Worm (Caenorhabditis elegans) whole organism, early embryonic: ENCODE measurements around the gene clec-71.
"Not testable (repeated sequence)": the region's sequence is repeated elsewhere in the genome, so short reads cannot be mapped to it uniquely, and the experiment has no call there.

Source experiments
- B0310.2 ChIP-seq: sonication (generic microtip); optimal IDR thresholded peaks from 2 replicates; lab custom pipeline; 2016; ENCODE audit warnings: mild to moderate bottlenecking, missing genetic modification characterization, missing compliant biosample characterization
- F13C5.2 ChIP-seq: sonication (generic microtip); optimal IDR thresholded peaks from 2 replicates; lab custom pipeline; 2017; ENCODE audit warnings: mild to moderate bottlenecking, missing genetic modification characterization, inconsistent platforms, missing compliant biosample characterization
- aly-1 ChIP-seq: sonication (generic microtip); optimal IDR thresholded peaks from 2 replicates; lab custom pipeline; 2016; ENCODE audit warnings: missing genetic modification characterization, missing compliant biosample characterization
- ama-1 ChIP-seq: fragments of 150-350 bp; optimal IDR thresholded peaks from 2 replicates; lab custom pipeline; 2014
- ceh-13 ChIP-seq: fragments of 200-800 bp; sonication (Bioruptor generic); optimal IDR thresholded peaks from 2 replicates; lab custom pipeline; 2018; ENCODE audit warnings: mild to moderate bottlenecking, missing genetic modification characterization, missing compliant biosample characterization
- ceh-36 ChIP-seq: sonication (generic microtip); optimal IDR thresholded peaks from 2 replicates; lab custom pipeline; 2016; ENCODE audit warnings: missing genetic modification characterization, inconsistent platforms, missing compliant biosample characterization
- ets-7 ChIP-seq: sonication (generic microtip); optimal IDR thresholded peaks from 2 replicates; lab custom pipeline; 2016; ENCODE audit warnings: missing genotype, missing genetic modification characterization, missing compliant biosample characterization
- flt-1 ChIP-seq: fragments of 200-800 bp; sonication (Bioruptor generic); IDR thresholded peaks from 2 replicates; pipeline ENCODE4 v1.3.6; 2022; ENCODE audit warnings: missing genetic modification characterization, missing compliant biosample characterization
- hmbx-1 ChIP-seq: sonication (generic microtip); optimal IDR thresholded peaks from 2 replicates; lab custom pipeline; 2016; ENCODE audit warnings: mild to moderate bottlenecking, missing genetic modification characterization, missing compliant biosample characterization
- hmg-4 ChIP-seq: fragments of 200-800 bp; sonication (Bioruptor generic); optimal IDR thresholded peaks from 2 replicates; lab custom pipeline; 2018; ENCODE audit warnings: mild to moderate bottlenecking, missing genetic modification characterization, missing compliant biosample characterization
- hnd-1 ChIP-seq: sonication (generic microtip); optimal IDR thresholded peaks from 2 replicates; lab custom pipeline; 2016; ENCODE audit warnings: missing genetic modification characterization, missing compliant biosample characterization
- pes-1 ChIP-seq: fragments of 200-800 bp; sonication (Bioruptor generic); IDR thresholded peaks from 2 replicates; pipeline ENCODE4 v1.3.6; 2022; ENCODE audit warnings: missing genetic modification reagents, missing genetic modification characterization, missing compliant biosample characterization
- scrt-1 ChIP-seq: fragments of 200-800 bp; sonication (Bioruptor generic); IDR thresholded peaks from 2 replicates; pipeline ENCODE4 v1.3.6; 2022; ENCODE audit warnings: missing genetic modification characterization, missing compliant biosample characterization
- sea-1 ChIP-seq: fragments of 200-800 bp; sonication (Bioruptor generic); conservative IDR thresholded peaks from 2 replicates; pipeline ENCODE4 v1.3.6; 2022; ENCODE audit warnings: missing genetic modification characterization, missing compliant biosample characterization
- tbx-11 ChIP-seq: fragments of 200-800 bp; sonication (Bioruptor generic); IDR thresholded peaks from 2 replicates; pipeline ENCODE4 v1.3.6; 2022; ENCODE audit warnings: missing genetic modification characterization, missing compliant biosample characterization
- tbx-37 ChIP-seq: fragments of 200-800 bp; sonication (Bioruptor generic); conservative IDR thresholded peaks from 2 replicates; pipeline ENCODE4 v1.3.6; 2022; ENCODE audit warnings: missing genetic modification reagents, missing genetic modification characterization, missing compliant biosample characterization
- tra-4 ChIP-seq: sonication (generic microtip); optimal IDR thresholded peaks from 2 replicates; lab custom pipeline; 2017; ENCODE audit warnings: missing genetic modification characterization, missing compliant biosample characterization

Gene clec-71

DNA sequence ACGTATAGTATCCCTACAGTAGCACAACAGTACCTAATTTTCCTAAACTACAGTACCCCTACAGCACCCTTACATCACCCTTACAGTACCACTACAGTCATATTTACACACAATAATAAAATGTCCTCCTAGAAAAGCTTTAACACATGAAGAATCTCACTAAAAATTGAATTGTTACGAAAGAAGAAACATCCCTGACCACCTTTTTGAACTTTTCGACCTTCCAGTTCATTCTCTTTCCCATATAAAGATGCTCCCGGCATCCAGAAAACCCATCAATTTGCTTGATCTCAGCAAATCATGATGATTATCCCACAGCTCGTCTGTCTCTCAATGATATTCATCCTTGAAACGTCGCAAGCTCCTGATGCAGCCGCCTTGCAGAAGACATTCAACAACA, 32.6 kb upstream of the clec-71 start, which contains the start of gene F56D6.21:
Gene F56D6.21 (plus strand): TSS at position 301 of the 400 bp plus-strand sequence.
- no peak for TF ChIP-seq scrt-1 (GFP tag; lab: Robert Waterston, UW)
- no peak for TF ChIP-seq tra-4 (tag; lab: Kevin White, UChicago)
- TF ChIP-seq B0310.2 (tag; lab: Kevin White, UChicago): no peak
- TF ChIP-seq tbx-11 (GFP tag; lab: Robert Waterston, UW): no peak
- TF ChIP-seq ceh-36 (tag; lab: Kevin White, UChicago): no peak
- TF ChIP-seq hmbx-1 (tag; lab: Kevin White, UChicago): no peak
- TF ChIP-seq hnd-1 (tag; lab: Kevin White, UChicago): no peak
- no peak for TF ChIP-seq ceh-13 (GFP tag; lab: Kevin White, UChicago)
- TF ChIP-seq aly-1 (tag; lab: Kevin White, UChicago): no peak
- TF ChIP-seq ets-7: no peak
- no peak for TF ChIP-seq flt-1 (GFP tag; lab: Robert Waterston, UW)
- TF ChIP-seq sea-1 (GFP tag; lab: Robert Waterston, UW): no peak
- no peak for TF ChIP-seq tbx-37 (GFP tag; lab: Robert Waterston, UW)

DNA sequence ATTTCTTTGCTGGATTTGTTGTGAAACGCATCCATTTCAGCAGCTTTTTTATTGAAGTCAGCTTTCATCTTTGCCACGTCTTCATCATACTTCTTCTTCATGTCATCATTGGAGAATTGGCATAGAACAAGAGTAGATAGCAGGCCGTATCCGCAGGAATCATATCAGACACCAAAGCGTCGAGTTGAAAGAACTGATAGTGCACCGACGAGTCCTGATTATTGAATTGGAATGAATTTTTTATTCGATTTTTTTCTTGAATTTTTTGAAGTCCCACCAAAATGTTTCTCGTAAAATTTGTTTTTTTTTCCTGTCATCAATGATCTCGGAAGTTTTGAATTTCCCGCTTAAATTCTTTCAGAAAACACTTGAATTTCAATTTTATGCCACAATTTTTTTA, 30.9 kb upstream of the clec-71 start, which contains the start of gene F56D6.11:
Gene F56D6.11 (minus strand): TSS at position 101 of the 400 bp plus-strand sequence.
- TF ChIP-seq sea-1 (GFP tag; lab: Robert Waterston, UW) (no peak), F13C5.2 (no peak), hmg-4 (GFP tag; lab: Kevin White, UChicago) (no peak), ceh-36 (tag; lab: Kevin White, UChicago) (no peak), hmbx-1 (tag; lab: Kevin White, UChicago) (no peak), tra-4 (tag; lab: Kevin White, UChicago) (no peak), aly-1 (tag; lab: Kevin White, UChicago) (no peak), ama-1 (no peak), tbx-11 (GFP tag; lab: Robert Waterston, UW) (no peak), scrt-1 (GFP tag; lab: Robert Waterston, UW) (no peak), B0310.2 (tag; lab: Kevin White, UChicago) (no peak), ceh-13 (GFP tag; lab: Kevin White, UChicago) (no peak)

DNA sequence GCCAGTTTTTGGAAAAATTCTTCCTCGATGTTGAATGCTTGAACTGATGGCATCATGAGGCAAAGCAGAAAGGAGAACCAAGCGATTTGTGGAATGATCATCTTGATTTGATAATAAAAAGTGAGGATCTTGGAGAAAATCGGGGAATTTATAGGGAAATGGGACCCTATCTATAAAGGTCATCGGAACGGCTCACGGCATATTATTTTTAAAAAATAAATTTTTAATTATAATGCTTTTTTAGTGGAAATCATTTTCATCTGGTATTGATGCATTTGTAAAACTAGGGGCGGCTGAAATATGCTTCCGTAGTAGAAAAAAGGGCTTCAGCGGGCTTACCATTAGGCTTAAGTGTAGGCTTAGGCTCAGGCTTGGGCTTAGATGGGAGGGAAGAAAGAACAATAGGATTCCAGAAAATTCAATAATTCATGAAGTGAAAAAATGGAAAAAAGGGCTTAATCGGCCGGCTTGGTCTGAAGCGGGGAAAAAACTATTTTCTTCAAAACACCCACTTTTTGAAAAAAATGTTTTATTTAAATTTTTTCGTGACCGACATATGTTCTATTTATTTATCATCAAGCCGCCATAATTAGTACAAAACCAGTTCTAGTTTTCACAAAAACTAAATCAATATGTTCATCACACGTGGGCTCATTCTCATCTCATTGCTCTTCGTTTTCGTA, 29.6 kb upstream of the clec-71 start, which contains the start of the genes F56D6.22 and F56D6.12:
Gene F56D6.22 (minus strand): TSS at position 101 of the 683 bp plus-strand sequence.
Gene F56D6.12 (plus strand): TSS at position 633 of the 683 bp plus-strand sequence.
- TF ChIP-seq aly-1 (tag; lab: Kevin White, UChicago) (no peak), flt-1 (GFP tag; lab: Robert Waterston, UW) (no peak), F13C5.2 (no peak), hmg-4 (GFP tag; lab: Kevin White, UChicago) (no peak), scrt-1 (GFP tag; lab: Robert Waterston, UW) (no peak), sea-1 (GFP tag; lab: Robert Waterston, UW) (no peak)

DNA sequence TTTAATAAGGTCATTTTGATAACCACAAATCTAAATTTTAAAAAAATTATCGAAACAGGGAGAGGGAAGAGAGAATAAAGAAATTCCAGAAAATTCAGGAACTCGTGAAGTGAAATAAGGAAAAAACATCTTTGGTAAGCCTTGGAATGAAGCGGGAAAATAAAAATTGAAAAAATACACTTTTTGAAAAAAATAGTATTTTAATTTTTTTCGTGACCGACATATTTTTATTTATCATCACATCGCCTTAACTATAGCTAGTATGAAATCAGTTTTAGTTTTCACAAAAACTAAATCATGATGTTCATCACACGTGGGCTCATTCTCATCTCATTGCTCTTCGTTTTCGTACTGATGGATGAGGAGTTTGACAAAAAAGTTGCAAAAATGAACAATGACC, 28.1 kb upstream of the clec-71 start, which contains the start of gene F56D6.13:
Gene F56D6.13 (plus strand): TSS at position 301 of the 400 bp plus-strand sequence.
- no peak for TF ChIP-seq F13C5.2
- TF ChIP-seq flt-1 (GFP tag; lab: Robert Waterston, UW): no peak
- TF ChIP-seq B0310.2 (tag; lab: Kevin White, UChicago): no peak
- TF ChIP-seq hnd-1 (tag; lab: Kevin White, UChicago): no peak
- TF ChIP-seq tbx-11 (GFP tag; lab: Robert Waterston, UW): no peak
- TF ChIP-seq ets-7: no peak
- TF ChIP-seq tra-4 (tag; lab: Kevin White, UChicago): no peak
- TF ChIP-seq ama-1: no peak
- TF ChIP-seq sea-1 (GFP tag; lab: Robert Waterston, UW): no peak
- TF ChIP-seq tbx-37 (GFP tag; lab: Robert Waterston, UW): no peak
- TF ChIP-seq hmbx-1 (tag; lab: Kevin White, UChicago): no peak
- TF ChIP-seq pes-1 (GFP tag; lab: Robert Waterston, UW): no peak

DNA sequence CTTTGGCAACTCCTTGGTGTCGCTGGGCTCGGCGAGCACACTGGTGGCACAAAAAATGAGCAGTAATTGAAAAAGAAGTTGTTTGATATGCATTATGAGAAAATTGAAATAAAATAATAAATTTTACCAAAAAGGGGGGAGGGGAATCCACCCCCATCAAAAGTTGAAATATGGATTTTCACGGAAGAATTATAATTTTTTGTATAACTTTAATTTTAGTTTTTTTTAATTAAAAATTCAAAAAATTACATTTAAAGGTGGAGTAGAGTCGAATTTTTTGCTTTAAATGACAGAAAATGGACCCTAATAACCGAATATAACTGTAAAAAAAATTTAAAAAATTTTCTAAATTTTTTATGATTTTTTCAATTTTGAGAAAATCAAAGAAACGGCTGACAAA, 25.4 kb upstream of the clec-71 start, which contains the start of gene F56D6.18:
Gene F56D6.18 (minus strand): TSS at position 101 of the 400 bp plus-strand sequence.
- TF ChIP-seq sea-1 (GFP tag; lab: Robert Waterston, UW); ceh-36 (tag; lab: Kevin White, UChicago); B0310.2 (tag; lab: Kevin White, UChicago): not testable (repeated sequence)

DNA sequence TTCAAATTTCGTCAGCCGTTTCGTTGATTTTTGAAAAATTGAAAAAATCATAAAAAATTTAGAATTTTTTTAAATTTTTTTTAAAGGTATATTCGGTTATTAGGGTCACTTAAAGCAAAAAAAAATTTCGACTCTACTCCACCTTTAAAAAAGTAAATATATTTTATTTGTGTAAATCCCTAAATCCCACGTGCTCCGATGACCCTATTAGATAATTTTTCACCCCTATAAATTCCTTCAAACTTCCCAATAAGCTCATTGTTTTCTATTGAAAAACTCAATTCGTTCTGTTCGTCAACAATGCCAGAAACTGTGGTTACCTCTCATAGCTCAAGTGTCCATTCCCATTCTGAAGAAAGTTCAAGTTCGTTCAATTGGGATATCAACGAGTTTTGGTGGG, 24.7 kb upstream of the clec-71 start, which contains the start of gene F56D6.20:
Gene F56D6.20 (plus strand): TSS at position 301 of the 400 bp plus-strand sequence.
- TF ChIP-seq tbx-11 (GFP tag; lab: Robert Waterston, UW): no peak
- TF ChIP-seq flt-1 (GFP tag; lab: Robert Waterston, UW): no peak
- no peak for TF ChIP-seq B0310.2 (tag; lab: Kevin White, UChicago)
- no peak for TF ChIP-seq hmg-4 (GFP tag; lab: Kevin White, UChicago)
- no peak for TF ChIP-seq ets-7
- no peak for TF ChIP-seq pes-1 (GFP tag; lab: Robert Waterston, UW)
- no peak for TF ChIP-seq sea-1 (GFP tag; lab: Robert Waterston, UW)
- TF ChIP-seq ama-1: no peak
- TF ChIP-seq F13C5.2: no peak
- TF ChIP-seq tbx-37 (GFP tag; lab: Robert Waterston, UW): no peak
- no peak for TF ChIP-seq aly-1 (tag; lab: Kevin White, UChicago)
- no peak for TF ChIP-seq scrt-1 (GFP tag; lab: Robert Waterston, UW)
- no peak for TF ChIP-seq tra-4 (tag; lab: Kevin White, UChicago)
- no peak for TF ChIP-seq ceh-36 (tag; lab: Kevin White, UChicago)
- no peak for TF ChIP-seq ceh-13 (GFP tag; lab: Kevin White, UChicago)
- no peak for TF ChIP-seq hmbx-1 (tag; lab: Kevin White, UChicago)

DNA sequence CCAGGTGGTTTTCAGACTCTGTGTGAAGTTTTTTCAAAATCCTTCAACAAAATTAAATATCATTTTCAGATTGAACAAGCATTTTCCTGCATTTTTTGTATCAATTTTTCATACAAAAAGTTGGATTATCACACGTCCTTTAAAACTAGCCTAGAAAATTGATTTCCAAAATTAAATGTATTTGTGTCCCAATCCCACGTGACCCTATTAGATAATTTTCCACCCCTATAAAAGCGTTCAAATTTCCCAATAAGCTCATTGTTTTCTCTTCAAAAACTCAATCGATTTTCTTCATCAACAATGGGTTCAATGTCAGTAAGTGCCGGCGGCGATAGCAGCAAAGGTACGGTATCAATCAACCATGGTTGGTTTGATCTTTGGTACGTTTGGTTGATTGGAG, 22.8 kb upstream of the clec-71 start, which contains the start of gene F56D6.19:
Gene F56D6.19 (plus strand): TSS at position 301 of the 400 bp plus-strand sequence.
- TF ChIP-seq flt-1 (GFP tag; lab: Robert Waterston, UW) (no peak), aly-1 (tag; lab: Kevin White, UChicago) (no peak), ceh-36 (tag; lab: Kevin White, UChicago) (no peak), B0310.2 (tag; lab: Kevin White, UChicago) (no peak), tbx-37 (GFP tag; lab: Robert Waterston, UW) (no peak), scrt-1 (GFP tag; lab: Robert Waterston, UW) (no peak), ets-7 (no peak)
